Fruit fly (Drosophila melanogaster): ENCODE results near the gene CG11911.

The CG11911 gene

DNA sequence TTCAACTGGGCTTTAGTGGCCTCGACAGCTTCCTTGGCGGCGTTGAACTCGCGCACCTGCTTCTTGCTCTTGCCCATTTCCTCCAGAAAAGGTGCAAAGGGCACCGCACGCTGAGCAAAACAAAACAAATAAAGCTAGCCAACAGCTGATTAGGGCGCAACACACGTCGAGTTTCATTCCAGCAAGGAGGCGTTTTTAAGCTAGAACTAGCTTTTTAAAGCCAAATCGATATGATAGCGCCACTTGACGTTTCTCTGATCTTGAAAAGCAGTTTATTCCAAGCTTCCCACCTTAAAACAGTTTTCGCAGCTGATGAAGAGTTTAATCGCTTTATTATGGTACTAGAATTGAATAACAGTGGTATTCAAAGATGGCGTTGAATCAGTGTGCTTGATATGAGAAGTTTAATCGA lies 38.0 kb downstream of the CG11911 start, which contains the start of gene CG11601 (continued):
- TF ChIP-seq CG13775 (GFP tag; optimal IDR thresholded peaks at IDR 0.05) = peak; percentile 38
- peak; percentile 38 for TF ChIP-seq CG9876 (GFP tag; optimal IDR thresholded peaks at IDR 0.05)
- TF ChIP-seq PHDP (tag; optimal IDR thresholded peaks at IDR 0.05) = peak; percentile 47
- no peak for TF ChIP-seq Neu2 (GFP tag; optimal IDR thresholded peaks at IDR 0.05; ENCODE audit: borderline replicate concordance)
- TF ChIP-seq CG9797 (GFP tag; optimal IDR thresholded peaks at IDR 0.05) = peak; percentile 14
- TF ChIP-seq Atf6 (GFP tag; IDR thresholded peaks at IDR 0.05) = peak; percentile 20; the same call in 1 of the 2 replicates
- TF ChIP-seq dysf (GFP tag; IDR thresholded peaks at IDR 0.05) = peak; percentile 60
- no peak for TF ChIP-seq p53 (GFP tag; optimal IDR thresholded peaks at IDR 0.05)
- TF ChIP-seq CG12769 (tag; optimal IDR thresholded peaks at IDR 0.05) = no peak
- TF ChIP-seq CG18764 (GFP tag; optimal IDR thresholded peaks at IDR 0.05) = peak; percentile 98
- no peak for TF ChIP-seq pfk (GFP tag; optimal IDR thresholded peaks at IDR 0.05)
- 0 out of 2 replicates have a peak, but pooled peaks have one; percentile 27 for TF ChIP-seq CG32767 (GFP tag; IDR thresholded peaks at IDR 0.05)
- TF ChIP-seq CG4282 (GFP tag; optimal IDR thresholded peaks at IDR 0.05) = peak; percentile 59
- peak; percentile 52 for TF ChIP-seq Dref (GFP tag; IDR thresholded peaks at IDR 0.05)
- TF ChIP-seq dmrt11E (tag; optimal IDR thresholded peaks at IDR 0.05) = peak; percentile 1
- TF ChIP-seq ssp (GFP tag; IDR thresholded peaks at IDR 0.05) = peak; percentile 83
- TF ChIP-seq CG32532 (GFP tag; IDR thresholded peaks at IDR 0.05) = 0 out of 2 replicates have a peak, but pooled peaks have one; percentile 37
- no peak for TF ChIP-seq CG6175 (GFP tag; IDR thresholded peaks at IDR 0.05)
- peak; percentile 30 for TF ChIP-seq B-H2 (GFP tag; optimal IDR thresholded peaks at IDR 0.05)
- TF ChIP-seq Rfx (GFP tag; IDR thresholded peaks at IDR 0.05) = peak; percentile 78
- TF ChIP-seq bbx (GFP tag; IDR thresholded peaks at IDR 0.05; ENCODE audit: partially characterized antibody) = peak; percentile 33; the same call in 1 of the 2 replicates
- peak; percentile 27 for TF ChIP-seq Sin3A (optimal IDR thresholded peaks at IDR 0.05)
- peak; percentile 0 for TF ChIP-seq pnt (GFP tag; optimal IDR thresholded peaks at IDR 0.05)
- TF ChIP-seq maf-S (GFP tag; optimal IDR thresholded peaks at IDR 0.05) = peak; percentile 33
- no peak for TF ChIP-seq CG18619 (GFP tag; optimal IDR thresholded peaks at IDR 0.05)
- TF ChIP-seq HLH54F (GFP tag; optimal IDR thresholded peaks at IDR 0.05) = peak; percentile 34
- TF ChIP-seq NfI (GFP tag; optimal IDR thresholded peaks at IDR 0.05) = peak; percentile 28
- peak; percentile 44 for TF ChIP-seq psq (GFP tag; optimal IDR thresholded peaks at IDR 0.05)
- TF ChIP-seq gsb-n (tag; optimal IDR thresholded peaks at IDR 0.05) = no peak
- no peak for TF ChIP-seq CG16813 (GFP tag; IDR thresholded peaks at IDR 0.05; ENCODE audit: partially characterized antibody)
- TF ChIP-seq zen (tag; optimal IDR thresholded peaks at IDR 0.05) = no peak
- TF ChIP-seq CG12391 (tag; optimal IDR thresholded peaks at IDR 0.05) = peak; percentile 36
- TF ChIP-seq bab2 (GFP tag; optimal IDR thresholded peaks at IDR 0.05) = no peak
- peak; percentile 29 for TF ChIP-seq CG11504 (tag; optimal IDR thresholded peaks at IDR 0.05)
- TF ChIP-seq Dfd (GFP tag; optimal IDR thresholded peaks at IDR 0.05) = no peak
- peak; percentile 58 for TF ChIP-seq Myb (GFP tag; optimal IDR thresholded peaks at IDR 0.05)
- peak; percentile 31 for TF ChIP-seq CG10543 (GFP tag; optimal IDR thresholded peaks at IDR 0.05)
- peak; percentile 30 for TF ChIP-seq Xbp1 (GFP tag; optimal IDR thresholded peaks at IDR 0.05)
- peak; percentile 52; the same call in 1 of the 3 replicates for TF ChIP-seq CG34422 (GFP tag; IDR thresholded peaks at IDR 0.05)
- TF ChIP-seq Ets65A (GFP tag) = peak; percentile 80
- TF ChIP-seq CG7745 (tag; optimal IDR thresholded peaks at IDR 0.05) = no peak
- peak; percentile 16 for TF ChIP-seq emc (GFP tag; optimal IDR thresholded peaks at IDR 0.05)
- no peak for TF ChIP-seq pita (GFP tag; optimal IDR thresholded peaks at IDR 0.05)
- TF ChIP-seq Dip2 (GFP tag; IDR thresholded peaks at IDR 0.05) = no peak
- no peak for TF ChIP-seq CG5245 (GFP tag; optimal IDR thresholded peaks at IDR 0.05)
- TF ChIP-seq CG3995 (GFP tag; optimal IDR thresholded peaks at IDR 0.05) = no peak
- TF ChIP-seq Lim3 (GFP tag; IDR thresholded peaks at IDR 0.05) = no peak
- TF ChIP-seq CG12236 (GFP tag; optimal IDR thresholded peaks at IDR 0.05) = no peak
- TF ChIP-seq CG13624 (GFP tag; optimal IDR thresholded peaks at IDR 0.05) = peak; percentile 34
- TF ChIP-seq CrebB (tag; optimal IDR thresholded peaks at IDR 0.05) = no peak
- no peak for TF ChIP-seq CG16779 (GFP tag; IDR thresholded peaks at IDR 0.05)
- TF ChIP-seq chinmo (GFP tag; IDR thresholded peaks at IDR 0.05; ENCODE audit: partially characterized antibody) = no peak
